ENCODE assay signal across 1 fruit fly cellular context in genomic region chr3R:7088837-7089361, dm6.
TF ChIP-seq lines count a peak whose summit lies in the region.

No protein-coding gene starts in this region.

TF ChIP-seq in whole organism, embryonic, 481 proteins besides CTCF, POLR2A, EP300 and RAD21 (continued from another document):
- no peak for TF ChIP-seq D19A (tag; optimal IDR thresholded peaks at IDR 0.05; lab: Kevin White, UChicago)
- TF ChIP-seq vnd (GFP tag; IDR thresholded peaks at IDR 0.05; lab: Robert Waterston, UW; ENCODE audit: partially characterized antibody) = no peak
- no peak for TF ChIP-seq ftz-f1 (GFP tag; optimal IDR thresholded peaks at IDR 0.05; lab: Kevin White, UChicago)
- TF ChIP-seq croc (GFP tag; conservative IDR thresholded peaks at IDR 0.05; lab: Robert Waterston, UW) = no peak
- no peak for TF ChIP-seq disco-r (GFP tag; optimal IDR thresholded peaks at IDR 0.05; lab: Kevin White, UChicago)
- no peak for TF ChIP-seq wor (GFP tag; IDR thresholded peaks at IDR 0.05; lab: Robert Waterston, UW)
- TF ChIP-seq CG13775 (GFP tag; optimal IDR thresholded peaks at IDR 0.05; lab: Kevin White, UChicago) = no peak
- no peak for TF ChIP-seq CG8281 (tag; optimal IDR thresholded peaks at IDR 0.05; lab: Kevin White, UChicago)
- TF ChIP-seq ssp (GFP tag; IDR thresholded peaks at IDR 0.05; lab: Robert Waterston, UW) = no peak
- no peak for TF ChIP-seq phol (tag; optimal IDR thresholded peaks at IDR 0.05; lab: Kevin White, UChicago)
- no peak for TF ChIP-seq tio (GFP tag; optimal IDR thresholded peaks at IDR 0.05; lab: Kevin White, UChicago)
- no peak for TF ChIP-seq gt (GFP tag; IDR thresholded peaks at IDR 0.05; lab: Robert Waterston, UW)
- TF ChIP-seq Hsf (GFP tag; optimal IDR thresholded peaks at IDR 0.05; lab: Kevin White, UChicago) = no peak
- TF ChIP-seq gro (GFP tag; optimal IDR thresholded peaks at IDR 0.05; lab: Kevin White, UChicago) = no peak
- TF ChIP-seq h (optimal IDR thresholded peaks at IDR 0.05; lab: Kevin White, UChicago) = no peak
- TF ChIP-seq jing (GFP tag; optimal IDR thresholded peaks at IDR 0.05; lab: Kevin White, UChicago) = no peak
- no peak for TF ChIP-seq fd102C (GFP tag; optimal IDR thresholded peaks at IDR 0.05; lab: Kevin White, UChicago)
- no peak for TF ChIP-seq CG32772 (GFP tag; IDR thresholded peaks at IDR 0.05; lab: Robert Waterston, UW)
- no peak for TF ChIP-seq Dp (GFP tag; optimal IDR thresholded peaks at IDR 0.05; lab: Kevin White, UChicago)
- no peak for TF ChIP-seq insv (GFP tag; optimal IDR thresholded peaks at IDR 0.05; lab: Kevin White, UChicago)
- TF ChIP-seq Ptx1 (GFP tag; IDR thresholded peaks at IDR 0.05; lab: Robert Waterston, UW) = no peak
- TF ChIP-seq eyg (GFP tag; optimal IDR thresholded peaks at IDR 0.05; lab: Kevin White, UChicago) = no peak
- TF ChIP-seq Nf-YC (tag; optimal IDR thresholded peaks at IDR 0.05; lab: Kevin White, UChicago) = no peak
- no peak for TF ChIP-seq ham (GFP tag; IDR thresholded peaks at IDR 0.05; lab: Robert Waterston, UW)
- TF ChIP-seq CG10543 (GFP tag; optimal IDR thresholded peaks at IDR 0.05; lab: Kevin White, UChicago) = no peak
- no peak for TF ChIP-seq cwo (GFP tag; optimal IDR thresholded peaks at IDR 0.05; lab: Kevin White, UChicago)
- no peak for TF ChIP-seq CG4854 (GFP tag; optimal IDR thresholded peaks at IDR 0.05; lab: Kevin White, UChicago)
- TF ChIP-seq NFAT (GFP tag; IDR thresholded peaks at IDR 0.05; lab: Robert Waterston, UW) = 0 out of 2 replicates have a peak, but pooled peaks have one; percentile 21
- no peak for TF ChIP-seq chif (GFP tag; optimal IDR thresholded peaks at IDR 0.05; lab: Kevin White, UChicago)
- TF ChIP-seq kay (GFP tag; optimal IDR thresholded peaks at IDR 0.05; lab: Kevin White, UChicago) = peak; percentile 84
- TF ChIP-seq Dad (GFP tag; optimal IDR thresholded peaks at IDR 0.05; lab: Kevin White, UChicago) = no peak
- TF ChIP-seq BtbVII (GFP tag; optimal IDR thresholded peaks at IDR 0.05; lab: Kevin White, UChicago) = no peak
- no peak for TF ChIP-seq CG6654 (GFP tag; optimal IDR thresholded peaks at IDR 0.05; lab: Kevin White, UChicago)
- no peak for TF ChIP-seq pita (GFP tag; optimal IDR thresholded peaks at IDR 0.05; lab: Kevin White, UChicago)
- TF ChIP-seq Sox102F (GFP tag; optimal IDR thresholded peaks at IDR 0.05; lab: Kevin White, UChicago) = no peak
- TF ChIP-seq CkIIα-i1 (GFP tag; IDR thresholded peaks at IDR 0.05; lab: Robert Waterston, UW) = no peak
- no peak for TF ChIP-seq twi (tag; optimal IDR thresholded peaks at IDR 0.05; lab: Kevin White, UChicago)
- no peak for TF ChIP-seq ttk (GFP tag; IDR thresholded peaks at IDR 0.05; lab: Robert Waterston, UW)
- TF ChIP-seq Trl (optimal IDR thresholded peaks at IDR 0.05; lab: Kevin White, UChicago) = no peak
- no peak for TF ChIP-seq Trl (GFP tag; optimal IDR thresholded peaks at IDR 0.05; lab: Kevin White, UChicago)
- no peak for TF ChIP-seq br (optimal IDR thresholded peaks at IDR 0.05; lab: Kevin White, UChicago)
- TF ChIP-seq CG7786 (GFP tag; optimal IDR thresholded peaks at IDR 0.05; lab: Kevin White, UChicago) = no peak
- no peak for TF ChIP-seq cg (GFP tag; optimal IDR thresholded peaks at IDR 0.05; lab: Kevin White, UChicago)
- TF ChIP-seq Opbp (GFP tag; IDR thresholded peaks at IDR 0.05; lab: Robert Waterston, UW; ENCODE audit: partially characterized antibody) = no peak
- TF ChIP-seq CG1233 (GFP tag; optimal IDR thresholded peaks at IDR 0.05; lab: Kevin White, UChicago) = no peak
- TF ChIP-seq Lhr (GFP tag; optimal IDR thresholded peaks at IDR 0.05; lab: Kevin White, UChicago) = no peak
- no peak for TF ChIP-seq CG31441 (GFP tag; IDR thresholded peaks at IDR 0.05; lab: Robert Waterston, UW)
- no peak for TF ChIP-seq zfh2 (GFP tag; optimal IDR thresholded peaks at IDR 0.05; lab: Kevin White, UChicago)
- TF ChIP-seq ewg (GFP tag; optimal IDR thresholded peaks at IDR 0.05; lab: Kevin White, UChicago) = no peak
- TF ChIP-seq wek (GFP tag; optimal IDR thresholded peaks at IDR 0.05; lab: Kevin White, UChicago) = no peak
- TF ChIP-seq NC2α (GFP tag; optimal IDR thresholded peaks at IDR 0.05; lab: Kevin White, UChicago) = no peak
- no peak for TF ChIP-seq ato (GFP tag; IDR thresholded peaks at IDR 0.05; lab: Robert Waterston, UW; ENCODE audit: partially characterized antibody)
- no peak for TF ChIP-seq Tbp (GFP tag; optimal IDR thresholded peaks at IDR 0.05; lab: Kevin White, UChicago)
- peak; percentile 14 for TF ChIP-seq Hand (GFP tag; optimal IDR thresholded peaks at IDR 0.05; lab: Kevin White, UChicago)
- no peak for TF ChIP-seq CG15601 (tag; optimal IDR thresholded peaks at IDR 0.05; lab: Kevin White, UChicago)
- TF ChIP-seq tup (GFP tag; optimal IDR thresholded peaks at IDR 0.05; lab: Kevin White, UChicago) = no peak
- TF ChIP-seq nmo (GFP tag; optimal IDR thresholded peaks at IDR 0.05; lab: Kevin White, UChicago) = no peak
- TF ChIP-seq zf30C (GFP tag; optimal IDR thresholded peaks at IDR 0.05; lab: Kevin White, UChicago) = peak; percentile 6
- TF ChIP-seq usp (GFP tag; optimal IDR thresholded peaks at IDR 0.05; lab: Kevin White, UChicago) = no peak
- no peak for TF ChIP-seq pnt (GFP tag; optimal IDR thresholded peaks at IDR 0.05; lab: Kevin White, UChicago)
- TF ChIP-seq Dek (tag; optimal IDR thresholded peaks at IDR 0.05; lab: Kevin White, UChicago) = no peak
- TF ChIP-seq CG15696 (tag; optimal IDR thresholded peaks at IDR 0.05; lab: Kevin White, UChicago) = no peak
- TF ChIP-seq CG7745 (tag; optimal IDR thresholded peaks at IDR 0.05; lab: Kevin White, UChicago) = no peak
- TF ChIP-seq CG6272 (GFP tag; IDR thresholded peaks at IDR 0.05; lab: Robert Waterston, UW) = no peak
- TF ChIP-seq CG17829 (tag; optimal IDR thresholded peaks at IDR 0.05; lab: Kevin White, UChicago) = no peak
- TF ChIP-seq CG16779 (GFP tag; IDR thresholded peaks at IDR 0.05; lab: Robert Waterston, UW) = no peak
- TF ChIP-seq mirr (GFP tag; optimal IDR thresholded peaks at IDR 0.05; lab: Kevin White, UChicago) = no peak
- no peak for TF ChIP-seq bsh (GFP tag; optimal IDR thresholded peaks at IDR 0.05; lab: Kevin White, UChicago)
- TF ChIP-seq CG2116 (GFP tag; optimal IDR thresholded peaks at IDR 0.05; lab: Kevin White, UChicago) = no peak
- peak; percentile 67 for TF ChIP-seq Med (GFP tag; lab: Kevin White, UChicago)
- TF ChIP-seq CG15514 (GFP tag; optimal IDR thresholded peaks at IDR 0.05; lab: Kevin White, UChicago) = no peak
- no peak for TF ChIP-seq grau (tag; optimal IDR thresholded peaks at IDR 0.05; lab: Kevin White, UChicago)
- no peak for TF ChIP-seq psq (GFP tag; optimal IDR thresholded peaks at IDR 0.05; lab: Kevin White, UChicago)
- no peak for TF ChIP-seq CG42726 (GFP tag; IDR thresholded peaks at IDR 0.05; lab: Robert Waterston, UW; ENCODE audit: partially characterized antibody)
- TF ChIP-seq CG17361 (GFP tag; IDR thresholded peaks at IDR 0.05; lab: Robert Waterston, UW) = no peak
- no peak for TF ChIP-seq trem (tag; optimal IDR thresholded peaks at IDR 0.05; lab: Kevin White, UChicago)
- no peak for TF ChIP-seq B-H1 (GFP tag; IDR thresholded peaks at IDR 0.05; lab: Robert Waterston, UW)
- no peak for TF ChIP-seq Hr78 (GFP tag; optimal IDR thresholded peaks at IDR 0.05; lab: Kevin White, UChicago)
- TF ChIP-seq Neu2 (GFP tag; optimal IDR thresholded peaks at IDR 0.05; lab: Kevin White, UChicago; ENCODE audit: borderline replicate concordance) = no peak
- TF ChIP-seq CG34422 (GFP tag; IDR thresholded peaks at IDR 0.05; lab: Robert Waterston, UW) = no peak
- TF ChIP-seq bigmax (GFP tag; optimal IDR thresholded peaks at IDR 0.05; lab: Kevin White, UChicago) = no peak
- TF ChIP-seq Bgb (GFP tag; IDR thresholded peaks at IDR 0.05; lab: Robert Waterston, UW; ENCODE audit: partially characterized antibody) = 0 out of 2 replicates have a peak, but pooled peaks have one; percentile 22
- TF ChIP-seq yki (optimal IDR thresholded peaks at IDR 0.05; lab: Kevin White, UChicago) = no peak
- TF ChIP-seq lilli (GFP tag; optimal IDR thresholded peaks at IDR 0.05; lab: Kevin White, UChicago) = no peak
- no peak for TF ChIP-seq HLH3B (GFP tag; IDR thresholded peaks at IDR 0.05; lab: Robert Waterston, UW)
- no peak for TF ChIP-seq Deaf1 (tag; optimal IDR thresholded peaks at IDR 0.05; lab: Kevin White, UChicago)
- TF ChIP-seq CG31388 (GFP tag; optimal IDR thresholded peaks at IDR 0.05; lab: Kevin White, UChicago) = no peak
- TF ChIP-seq CG13894 (tag; optimal IDR thresholded peaks at IDR 0.05; lab: Kevin White, UChicago) = no peak
- TF ChIP-seq maf-S (GFP tag; optimal IDR thresholded peaks at IDR 0.05; lab: Kevin White, UChicago) = no peak
- TF ChIP-seq ken (GFP tag; IDR thresholded peaks at IDR 0.05; lab: Robert Waterston, UW) = no peak
- no peak for TF ChIP-seq NK7.1 (GFP tag; optimal IDR thresholded peaks at IDR 0.05; lab: Kevin White, UChicago)
- no peak for TF ChIP-seq Oli (tag; optimal IDR thresholded peaks at IDR 0.05; lab: Kevin White, UChicago)
- 0 out of 2 replicates have a peak, but pooled peaks have one; percentile 47 for TF ChIP-seq chm (GFP tag; IDR thresholded peaks at IDR 0.05; lab: Robert Waterston, UW)
- no peak for TF ChIP-seq CG8388 (GFP tag; optimal IDR thresholded peaks at IDR 0.05; lab: Kevin White, UChicago)
- TF ChIP-seq CG9727 (GFP tag; optimal IDR thresholded peaks at IDR 0.05; lab: Kevin White, UChicago) = peak; percentile 11
- TF ChIP-seq Hey (tag; optimal IDR thresholded peaks at IDR 0.05; lab: Kevin White, UChicago) = no peak
- TF ChIP-seq CG32767 (GFP tag; IDR thresholded peaks at IDR 0.05; lab: Robert Waterston, UW) = no peak
- TF ChIP-seq lab (GFP tag; optimal IDR thresholded peaks at IDR 0.05; lab: Kevin White, UChicago) = no peak
- no peak for TF ChIP-seq CHES-1-like (GFP tag; optimal IDR thresholded peaks at IDR 0.05; lab: Kevin White, UChicago)
- TF ChIP-seq CG2678 (tag; optimal IDR thresholded peaks at IDR 0.05; lab: Kevin White, UChicago) = no peak
- no peak for TF ChIP-seq gsb-n (tag; optimal IDR thresholded peaks at IDR 0.05; lab: Kevin White, UChicago)
- TF ChIP-seq Sry-δ (GFP tag; optimal IDR thresholded peaks at IDR 0.05; lab: Kevin White, UChicago) = no peak
- TF ChIP-seq CG3281 (GFP tag; optimal IDR thresholded peaks at IDR 0.05; lab: Kevin White, UChicago) = no peak
- no peak for TF ChIP-seq CG11456 (GFP tag; IDR thresholded peaks at IDR 0.05; lab: Robert Waterston, UW)
- no peak for TF ChIP-seq sens-2 (GFP tag; IDR thresholded peaks at IDR 0.05; lab: Robert Waterston, UW)
- TF ChIP-seq Fer2 (tag; optimal IDR thresholded peaks at IDR 0.05; lab: Kevin White, UChicago) = no peak
- no peak for TF ChIP-seq Chrac-16 (GFP tag; optimal IDR thresholded peaks at IDR 0.05; lab: Kevin White, UChicago)
- no peak for TF ChIP-seq Fer1 (GFP tag; optimal IDR thresholded peaks at IDR 0.05; lab: Kevin White, UChicago)
- TF ChIP-seq org-1 (GFP tag; optimal IDR thresholded peaks at IDR 0.05; lab: Kevin White, UChicago) = no peak
- 0 out of 3 replicates have a peak, but pooled peaks have one; percentile 23 for TF ChIP-seq Dbx (GFP tag; IDR thresholded peaks at IDR 0.05; lab: Robert Waterston, UW)
TF ChIP-seq in whole organism, embryonic: peak in this region for 24.
